Fruit fly (Drosophila melanogaster) whole organism: ENCODE measurements around the gene CG31898.

Source experiments
- Dll ChIP-seq: fragments of >200 bp; optimal IDR thresholded peaks from 2 replicates; lab custom pipeline; 2017
- pan ChIP-seq: fragments of >200 bp; optimal IDR thresholded peaks from 2 replicates; lab custom pipeline; 2017
- psq ChIP-seq: fragments of >200 bp; optimal IDR thresholded peaks from 2 replicates; lab custom pipeline; 2017

- no peak for TF ChIP-seq pan (lab: Kevin White, UChicago)
- TF ChIP-seq Dll (lab: Kevin White, UChicago): no peak
- no peak for TF ChIP-seq psq (lab: Kevin White, UChicago)
These were observed 37.3 kb upstream of the CG31898 start for dm6 chr2L:8362955-8363285.
